Worm (Caenorhabditis elegans) whole organism, L1 larva: ENCODE data around the gene tni-1.

ENCODE experiments used
- C16A3.4 ChIP-seq: fragments of 150-350 bp; optimal IDR thresholded peaks from 2 replicates; lab custom pipeline; 2014; ENCODE audit warnings: missing biosample characterization, missing genetic modification characterization
- ama-1 ChIP-seq: fragments of 150-350 bp; optimal IDR thresholded peaks from 2 replicates; lab custom pipeline; 2014
- elt-3 ChIP-seq, 6 experiments: fragments of 150-350 bp in 1 of 6; sonication (generic microtip); optimal IDR thresholded peaks; 2 replicates each; lab custom pipeline; 2017 to 2018; ENCODE audit warnings: missing biosample characterization in 6 of 6, missing genetic modification characterization in 6 of 6, inconsistent platforms in 1 of 6
- fkh-10 ChIP-seq: sonication (generic microtip); optimal IDR thresholded peaks from 2 replicates; lab custom pipeline; 2017; ENCODE audit warnings: missing biosample characterization, missing genetic modification reagents, missing genetic modification characterization
- fkh-8 ChIP-seq: sonication (generic microtip); optimal IDR thresholded peaks from 2 replicates; lab custom pipeline; 2016; ENCODE audit warnings: mild to moderate bottlenecking, missing genetic modification characterization, missing compliant biosample characterization
- jun-1 ChIP-seq: fragments of 150-350 bp; optimal IDR thresholded peaks from 2 replicates; lab custom pipeline; 2014; ENCODE audit warnings: missing biosample characterization, missing genetic modification reagents, missing genetic modification characterization
- nhr-47 ChIP-seq: sonication (generic microtip); optimal IDR thresholded peaks from 2 replicates; lab custom pipeline; 2016; ENCODE audit warnings: mild to moderate bottlenecking, missing genetic modification characterization, moderate library complexity, missing compliant biosample characterization
- skn-1 ChIP-seq: fragments of 150-350 bp; optimal IDR thresholded peaks from 2 replicates; lab custom pipeline; 2014; ENCODE audit warnings: missing biosample characterization, missing genetic modification characterization
- snpc-4 ChIP-seq: fragments of 150-350 bp; optimal IDR thresholded peaks from 2 replicates; lab custom pipeline; 2014; ENCODE audit warnings: missing biosample characterization, missing genetic modification characterization
- sox-4 ChIP-seq: sonication (generic microtip); optimal IDR thresholded peaks from 2 replicates; lab custom pipeline; 2016; ENCODE audit warnings: missing genetic modification characterization, missing compliant biosample characterization
- ztf-11 ChIP-seq, 2 experiments: sonication (generic microtip); optimal IDR thresholded peaks; 2 replicates each; lab custom pipeline; 2016 to 2017; ENCODE audit warnings: missing genetic modification characterization in 2 of 2, missing biosample characterization in 1 of 2, missing compliant biosample characterization in 1 of 2

- no peak for TF ChIP-seq snpc-4 (tag; lab: Kevin White, UChicago)
- TF ChIP-seq skn-1 (tag; lab: Kevin White, UChicago): no peak
- no peak for TF ChIP-seq nhr-47 (tag; lab: Kevin White, UChicago)
- no peak for TF ChIP-seq jun-1 (tag; lab: Kevin White, UChicago)
- no peak for TF ChIP-seq elt-3 (tag; optimal IDR thresholded peaks at IDR 0.05; lab: Kevin White, UChicago)
- no peak for TF ChIP-seq ztf-11 (tag; optimal IDR thresholded peaks at IDR 0.05; lab: Kevin White, UChicago)
- no peak for TF ChIP-seq fkh-8
- TF ChIP-seq C16A3.4: no peak
- TF ChIP-seq fkh-10 (GFP tag; lab: Kevin White, UChicago): no peak
- TF ChIP-seq ama-1 (lab: Kevin White, UChicago): no peak
- no peak for TF ChIP-seq sox-4 (tag; lab: Kevin White, UChicago)
These were observed 10.2 kb downstream of the tni-1 start for ce11 chrX:11367087-11367486.
